Worm (Caenorhabditis elegans): ENCODE results near the gene tsp-13.

DNA sequence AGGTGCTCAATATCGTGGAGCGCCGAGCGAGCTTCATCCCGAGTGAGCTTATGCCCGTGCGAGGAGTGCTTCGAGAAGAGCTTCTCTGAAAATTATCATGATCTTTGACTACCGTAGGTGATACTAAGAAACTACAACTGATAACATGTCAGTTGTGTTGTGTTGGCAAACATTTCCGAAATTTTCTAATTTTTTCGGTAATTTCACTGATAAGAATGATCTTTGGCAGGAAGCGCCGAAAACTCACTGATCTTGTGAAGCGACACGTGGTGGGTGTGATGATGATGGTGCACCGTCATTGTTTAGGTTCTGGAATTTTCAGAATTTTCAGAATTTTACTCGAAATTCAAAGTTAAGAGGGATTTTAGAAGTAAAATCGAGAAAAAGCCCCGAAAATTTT is 49.4 kb downstream of the tsp-13 start, which contains the start of gene Y39B6A.1:
- TF ChIP-seq ztf-3 (GFP tag; optimal IDR thresholded peaks at IDR 0.05) (no peak), nfya-1 (tag; optimal IDR thresholded peaks at IDR 0.05; ENCODE audit: borderline replicate concordance, insufficient read depth) (no peak), ceh-91 (GFP tag; IDR thresholded peaks at IDR 0.05) (no peak), cebp-1 (GFP tag; IDR thresholded peaks at IDR 0.05) (no peak), cebp-1 (tag; optimal IDR thresholded peaks at IDR 0.05) (no peak), die-1 (tag; optimal IDR thresholded peaks at IDR 0.05) (no peak), ama-1 (optimal IDR thresholded peaks at IDR 0.05) (no peak), ama-1 (GFP tag; optimal IDR thresholded peaks at IDR 0.05) (no peak), Y53F4B.3 (GFP tag; IDR thresholded peaks at IDR 0.05) (no peak), tlf-1 (GFP tag; optimal IDR thresholded peaks at IDR 0.05) (no peak), ekl-4 (GFP tag; IDR thresholded peaks at IDR 0.05) (no peak), akir-1 (GFP tag; optimal IDR thresholded peaks at IDR 0.05) (no peak), nfyb-1 (GFP tag; IDR thresholded peaks at IDR 0.05) (no peak), ztf-22 (GFP tag; optimal IDR thresholded peaks at IDR 0.05) (no peak)

Data from whole organism, young adult.